Worm (Caenorhabditis elegans) whole organism, L3 larva: Measurements from ENCODE around the gene Y44F5A.1.

Experiments
- ZK546.5 ChIP-seq: sonication (generic microtip); optimal IDR thresholded peaks from 2 replicates; lab custom pipeline; 2017; ENCODE audit warnings: missing biosample characterization, missing genetic modification characterization
- aly-2 ChIP-seq: fragments of 150-350 bp; optimal IDR thresholded peaks from 2 replicates; lab custom pipeline; 2014; ENCODE audit warnings: missing biosample characterization, missing genetic modification characterization
- ama-1 ChIP-seq: fragments of 150-350 bp; optimal IDR thresholded peaks from 2 replicates; lab custom pipeline; 2018
- ceh-16 ChIP-seq: sonication (generic microtip); optimal IDR thresholded peaks from 2 replicates; lab custom pipeline; 2017; ENCODE audit warnings: missing biosample characterization, missing genetic modification characterization
- ceh-28 ChIP-seq: fragments of 150-350 bp; optimal IDR thresholded peaks from 2 replicates; lab custom pipeline; 2014; ENCODE audit warnings: missing biosample characterization, missing genetic modification reagents, missing genetic modification characterization
- ceh-82 ChIP-seq: fragments of 150-350 bp; optimal IDR thresholded peaks from 2 replicates; lab custom pipeline; 2014; ENCODE audit warnings: missing biosample characterization, missing genetic modification characterization
- ceh-9 ChIP-seq: sonication (generic microtip); optimal IDR thresholded peaks from 2 replicates; lab custom pipeline; 2018; ENCODE audit warnings: missing biosample characterization, missing genetic modification characterization
- daf-12 ChIP-seq: fragments of 150-350 bp; optimal IDR thresholded peaks from 2 replicates; lab custom pipeline; 2014; ENCODE audit warnings: missing biosample characterization, missing genetic modification reagents, missing genetic modification characterization
- egl-27 ChIP-seq: sonication (generic microtip); optimal IDR thresholded peaks from 4 replicates; lab custom pipeline; 2017; ENCODE audit warnings: missing biosample characterization, missing genetic modification reagents, missing genetic modification characterization
- egl-5 ChIP-seq: fragments of 150-350 bp; optimal IDR thresholded peaks from 2 replicates; lab custom pipeline; 2017; ENCODE audit warnings: missing biosample characterization, missing genetic modification reagents, missing genetic modification characterization, inconsistent platforms
- elt-1 ChIP-seq: fragments of 150-350 bp; optimal IDR thresholded peaks from 2 replicates; lab custom pipeline; 2014; ENCODE audit warnings: missing biosample characterization, missing genetic modification characterization
- elt-2 ChIP-seq: sonication (generic microtip); optimal IDR thresholded peaks from 2 replicates; lab custom pipeline; 2016; ENCODE audit warnings: missing genetic modification reagents, mild to moderate bottlenecking, missing genetic modification characterization, missing compliant biosample characterization
- eor-1 ChIP-seq, 2 experiments: fragments of 150-350 bp; optimal IDR thresholded peaks; 2 replicates each; lab custom pipeline; 2014 to 2018; ENCODE audit warnings: missing biosample characterization in 2 of 2, missing genetic modification characterization in 2 of 2
- fkh-10 ChIP-seq: sonication (generic microtip); optimal IDR thresholded peaks from 2 replicates; lab custom pipeline; 2017; ENCODE audit warnings: missing biosample characterization, missing genetic modification reagents, missing genetic modification characterization
- fkh-2 ChIP-seq: fragments of 150-350 bp; optimal IDR thresholded peaks from 2 replicates; lab custom pipeline; 2014; ENCODE audit warnings: missing biosample characterization, missing genetic modification reagents, missing genetic modification characterization
- fos-1 ChIP-seq: fragments of 150-350 bp; optimal IDR thresholded peaks from 2 replicates; lab custom pipeline; 2014; ENCODE audit warnings: missing biosample characterization, missing genetic modification characterization
- hmg-11 ChIP-seq: sonication (generic microtip); optimal IDR thresholded peaks from 2 replicates; lab custom pipeline; 2016; ENCODE audit warnings: missing genetic modification characterization, missing compliant biosample characterization
- jun-1 ChIP-seq: fragments of 150-350 bp; optimal IDR thresholded peaks from 2 replicates; lab custom pipeline; 2014; ENCODE audit warnings: missing biosample characterization, missing genetic modification reagents, missing genetic modification characterization
- lin-15B ChIP-seq: fragments of 150-350 bp; optimal IDR thresholded peaks from 2 replicates; lab custom pipeline; 2014; ENCODE audit warnings: missing biosample characterization, missing genetic modification characterization
- lsy-12 ChIP-seq: sonication (generic microtip); optimal IDR thresholded peaks from 2 replicates; lab custom pipeline; 2016; ENCODE audit warnings: mild to moderate bottlenecking, missing genetic modification characterization, missing compliant biosample characterization
- mdl-1 ChIP-seq: fragments of 150-350 bp; optimal IDR thresholded peaks from 2 replicates; lab custom pipeline; 2014; ENCODE audit warnings: missing biosample characterization, missing genetic modification characterization
- mml-1 ChIP-seq: fragments of 150-350 bp; sonication (generic microtip); optimal IDR thresholded peaks from 3 replicates; lab custom pipeline; 2014; ENCODE audit warnings: missing biosample characterization, missing genetic modification characterization
- nhr-11 ChIP-seq: fragments of 150-350 bp; optimal IDR thresholded peaks from 2 replicates; lab custom pipeline; 2014; ENCODE audit warnings: missing biosample characterization, missing genetic modification characterization
- nhr-12 ChIP-seq: fragments of 150-350 bp; optimal IDR thresholded peaks from 2 replicates; lab custom pipeline; 2014; ENCODE audit warnings: missing biosample characterization, missing genetic modification characterization
- nhr-23 ChIP-seq: fragments of 150-350 bp; optimal IDR thresholded peaks from 2 replicates; lab custom pipeline; 2014; ENCODE audit warnings: missing biosample characterization, missing genetic modification reagents, missing genetic modification characterization
- nhr-237 ChIP-seq: fragments of 150-350 bp; optimal IDR thresholded peaks from 2 replicates; lab custom pipeline; 2014; ENCODE audit warnings: missing biosample characterization, missing genetic modification characterization
- nhr-25 ChIP-seq: sonication (generic microtip); optimal IDR thresholded peaks from 2 replicates; lab custom pipeline; 2017; ENCODE audit warnings: missing biosample characterization, missing genetic modification characterization
- nhr-28 ChIP-seq: fragments of 150-350 bp; optimal IDR thresholded peaks from 2 replicates; lab custom pipeline; 2014; ENCODE audit warnings: missing biosample characterization, missing genetic modification characterization
- nhr-43 ChIP-seq: sonication (generic microtip); optimal IDR thresholded peaks from 2 replicates; lab custom pipeline; 2016; ENCODE audit warnings: mild to moderate bottlenecking, missing genetic modification characterization, missing compliant biosample characterization; ENCODE audit not compliant: poor library complexity, severe bottlenecking
- nhr-67 ChIP-seq: fragments of 150-350 bp; optimal IDR thresholded peaks from 2 replicates; lab custom pipeline; 2014; ENCODE audit warnings: missing biosample characterization, missing genetic modification characterization
- nhr-76 ChIP-seq: fragments of 150-350 bp; sonication (generic microtip); optimal IDR thresholded peaks from 5 replicates; lab custom pipeline; 2014; ENCODE audit warnings: missing biosample characterization, missing genetic modification characterization
- nhr-77 ChIP-seq: fragments of 150-350 bp; optimal IDR thresholded peaks from 2 replicates; lab custom pipeline; 2014; ENCODE audit warnings: missing biosample characterization, missing genetic modification characterization
- pha-4 ChIP-seq: fragments of 150-350 bp; optimal IDR thresholded peaks from 2 replicates; lab custom pipeline; 2014; ENCODE audit warnings: missing biosample characterization, missing genetic modification reagents, missing genetic modification characterization
- pqm-1 ChIP-seq: fragments of 150-350 bp; optimal IDR thresholded peaks from 2 replicates; lab custom pipeline; 2017; ENCODE audit warnings: missing biosample characterization, missing genetic modification characterization, inconsistent platforms
- sea-2 ChIP-seq: fragments of 150-350 bp; sonication (generic microtip); optimal IDR thresholded peaks from 4 replicates; lab custom pipeline; 2014; ENCODE audit warnings: missing biosample characterization, missing genetic modification reagents, missing genetic modification characterization
- skn-1 ChIP-seq: fragments of 150-350 bp; optimal IDR thresholded peaks from 2 replicates; lab custom pipeline; 2014; ENCODE audit warnings: missing biosample characterization, missing genetic modification characterization
- tbx-2 ChIP-seq: sonication (generic microtip); optimal IDR thresholded peaks from 2 replicates; lab custom pipeline; 2016; ENCODE audit warnings: mild to moderate bottlenecking, missing genetic modification characterization, missing compliant biosample characterization
- unc-39 ChIP-seq: sonication (generic microtip); optimal IDR thresholded peaks from 4 replicates; lab custom pipeline; 2017; ENCODE audit warnings: missing biosample characterization, missing genetic modification characterization
- unc-62 ChIP-seq: fragments of 150-350 bp; sonication (generic microtip); optimal IDR thresholded peaks from 4 replicates; lab custom pipeline; 2014; ENCODE audit warnings: missing biosample characterization, missing genetic modification reagents, missing genetic modification characterization
- zag-1 ChIP-seq: fragments of 150-350 bp; optimal IDR thresholded peaks from 2 replicates; lab custom pipeline; 2014; ENCODE audit warnings: missing biosample characterization, missing genetic modification characterization
- ztf-11 ChIP-seq: fragments of 150-350 bp; optimal IDR thresholded peaks from 2 replicates; lab custom pipeline; 2014; ENCODE audit warnings: missing biosample characterization, missing genetic modification characterization

Gene Y44F5A.1

ce11 chrIII:4243461-4243860 lies 4.0 kb downstream of the Y44F5A.1 start, which contains the start of gene mrpl-21:
TSS of gene mrpl-21 (minus strand) at chrIII:4243561.
- TF ChIP-seq lsy-12 (tag; lab: Kevin White, UChicago) (no peak), mdl-1 (tag; lab: Kevin White, UChicago) (no peak), egl-27 (tag; lab: Kevin White, UChicago) (no peak), ceh-82 (no peak), hmg-11 (tag; lab: Kevin White, UChicago) (no peak), ceh-9 (tag; lab: Kevin White, UChicago) (no peak), nhr-67 (tag; lab: Kevin White, UChicago) (no peak), nhr-11 (tag; lab: Kevin White, UChicago) (no peak), ceh-16 (tag; lab: Kevin White, UChicago) (no peak), sea-2 (GFP tag; lab: Kevin White, UChicago) (no peak)

ce11 chrIII:4242225-4242862 lies 5.1 kb downstream of the Y44F5A.1 start, which contains the start of gene F43C1.7:
TSS of gene F43C1.7 (minus strand) at chrIII:4242575.
- TF ChIP-seq skn-1 (tag; lab: Kevin White, UChicago) = no peak
- no peak for TF ChIP-seq nhr-43 (tag; lab: Kevin White, UChicago)
- TF ChIP-seq nhr-12 (tag; lab: Kevin White, UChicago) = no peak
- no peak for TF ChIP-seq nhr-76 (tag; lab: Kevin White, UChicago)
- no peak for TF ChIP-seq egl-5
- TF ChIP-seq egl-27 (tag; lab: Kevin White, UChicago) = no peak
- TF ChIP-seq sea-2 (GFP tag; lab: Kevin White, UChicago) = no peak
- TF ChIP-seq ceh-9 (tag; lab: Kevin White, UChicago) = no peak
- no peak for TF ChIP-seq mdl-1 (tag; lab: Kevin White, UChicago)
- no peak for TF ChIP-seq unc-39
- no peak for TF ChIP-seq elt-2 (tag; lab: Kevin White, UChicago)
- no peak for TF ChIP-seq mml-1 (tag; lab: Kevin White, UChicago)
- TF ChIP-seq ztf-11 (tag; lab: Kevin White, UChicago) = no peak
- no peak for TF ChIP-seq nhr-25
- no peak for TF ChIP-seq pha-4 (tag; lab: Kevin White, UChicago)
- TF ChIP-seq, all 47 proteins: peak for 0

ce11 chrIII:4241181-4241580 lies 6.3 kb downstream of the Y44F5A.1 start:
- peak; percentile 59 for TF ChIP-seq elt-1 (tag; lab: Kevin White, UChicago)
- no peak for TF ChIP-seq lsy-12 (tag; lab: Kevin White, UChicago)

- peak; percentile 54 for TF ChIP-seq ceh-28 (tag; lab: Kevin White, UChicago)
- TF ChIP-seq pha-4 (tag; lab: Kevin White, UChicago) = peak; percentile 42
- TF ChIP-seq unc-62 (GFP tag; lab: Kevin White, UChicago) = no peak
- TF ChIP-seq sea-2 (GFP tag; lab: Kevin White, UChicago) = no peak
- TF ChIP-seq unc-39 = no peak
- TF ChIP-seq nhr-77 (tag; lab: Kevin White, UChicago) = no peak
- TF ChIP-seq nhr-67 (tag; lab: Kevin White, UChicago) = no peak
- TF ChIP-seq elt-2 (tag; lab: Kevin White, UChicago) = peak; percentile 88
- TF ChIP-seq pqm-1 (tag; lab: Kevin White, UChicago) = peak; percentile 81
- TF ChIP-seq ama-1 (lab: Kevin White, UChicago) = no peak
- TF ChIP-seq nhr-11 (tag; lab: Kevin White, UChicago) = no peak
- peak; percentile 5 for TF ChIP-seq jun-1 (tag; lab: Kevin White, UChicago)
- TF ChIP-seq, all 47 proteins: peak for 5
Measured at ce11 chrIII:4240126-4240525, 7.3 kb downstream of the Y44F5A.1 start.

- no peak for TF ChIP-seq nhr-237
- no peak for TF ChIP-seq ceh-16 (tag; lab: Kevin White, UChicago)
- peak; percentile 60 for TF ChIP-seq lin-15B (tag; lab: Kevin White, UChicago)
- no peak for TF ChIP-seq fkh-2 (tag; lab: Kevin White, UChicago)
- peak; percentile 82 for TF ChIP-seq hmg-11 (tag; lab: Kevin White, UChicago)
- peak; percentile 96 for TF ChIP-seq nhr-43 (tag; lab: Kevin White, UChicago)
- TF ChIP-seq nhr-23 = peak; percentile 94
- no peak for TF ChIP-seq nhr-12 (tag; lab: Kevin White, UChicago)
- TF ChIP-seq nhr-77 (tag; lab: Kevin White, UChicago) = peak; percentile 49
- TF ChIP-seq mdl-1 (tag; lab: Kevin White, UChicago) = peak; percentile 93
- no peak for TF ChIP-seq zag-1
- TF ChIP-seq ceh-28 (tag; lab: Kevin White, UChicago) = peak; percentile 74
- TF ChIP-seq ZK546.5 (tag; lab: Kevin White, UChicago) = no peak
- TF ChIP-seq fkh-10 (GFP tag; lab: Kevin White, UChicago) = peak; percentile 63
- peak; percentile 100 for TF ChIP-seq nhr-11 (tag; lab: Kevin White, UChicago)
- no peak for TF ChIP-seq aly-2 (tag; lab: Kevin White, UChicago)
- TF ChIP-seq ama-1 (lab: Kevin White, UChicago) = no peak
- TF ChIP-seq unc-39 = no peak
- TF ChIP-seq ceh-9 (tag; lab: Kevin White, UChicago) = no peak
- no peak for TF ChIP-seq nhr-28
- peak; percentile 81 for TF ChIP-seq fos-1 (tag; lab: Kevin White, UChicago)
- TF ChIP-seq daf-12 (tag; lab: Kevin White, UChicago) = peak; percentile 28
- peak; percentile 76 for TF ChIP-seq tbx-2 (tag; lab: Kevin White, UChicago)
- TF ChIP-seq eor-1 (tag; optimal IDR thresholded peaks at IDR 0.05; lab: Kevin White, UChicago) = no peak
- no peak for TF ChIP-seq nhr-76 (tag; lab: Kevin White, UChicago)
- peak; percentile 99 for TF ChIP-seq pha-4 (tag; lab: Kevin White, UChicago)
- peak; percentile 85 for TF ChIP-seq unc-62 (GFP tag; lab: Kevin White, UChicago)
Measured at ce11 chrIII:4237660-4238059, 9.8 kb downstream of the Y44F5A.1 start.
